Worm (Caenorhabditis elegans): Measurements from ENCODE around the gene tbcb-1.

- no peak for TF ChIP-seq fos-1 (tag; optimal IDR thresholded peaks at IDR 0.05)
- TF ChIP-seq php-3 (GFP tag; IDR thresholded peaks at IDR 0.05), result no peak
- no peak for TF ChIP-seq madf-5 (GFP tag; IDR thresholded peaks at IDR 0.05)
- TF ChIP-seq ama-1 (optimal IDR thresholded peaks at IDR 0.05), result no peak
- no peak for TF ChIP-seq D1046.2 (GFP tag; IDR thresholded peaks at IDR 0.05)
- no peak for TF ChIP-seq fkh-10 (GFP tag; optimal IDR thresholded peaks at IDR 0.05)
These were observed 16.1 kb upstream of the tbcb-1 start for ce11 chrV:13575866-13576265.
